Fruit fly (Drosophila melanogaster): Measurements from ENCODE around the gene Pli.
A peak's percentile ranks its signal among the peaks of the same experiment; 100 is the strongest.

The Pli gene

DNA sequence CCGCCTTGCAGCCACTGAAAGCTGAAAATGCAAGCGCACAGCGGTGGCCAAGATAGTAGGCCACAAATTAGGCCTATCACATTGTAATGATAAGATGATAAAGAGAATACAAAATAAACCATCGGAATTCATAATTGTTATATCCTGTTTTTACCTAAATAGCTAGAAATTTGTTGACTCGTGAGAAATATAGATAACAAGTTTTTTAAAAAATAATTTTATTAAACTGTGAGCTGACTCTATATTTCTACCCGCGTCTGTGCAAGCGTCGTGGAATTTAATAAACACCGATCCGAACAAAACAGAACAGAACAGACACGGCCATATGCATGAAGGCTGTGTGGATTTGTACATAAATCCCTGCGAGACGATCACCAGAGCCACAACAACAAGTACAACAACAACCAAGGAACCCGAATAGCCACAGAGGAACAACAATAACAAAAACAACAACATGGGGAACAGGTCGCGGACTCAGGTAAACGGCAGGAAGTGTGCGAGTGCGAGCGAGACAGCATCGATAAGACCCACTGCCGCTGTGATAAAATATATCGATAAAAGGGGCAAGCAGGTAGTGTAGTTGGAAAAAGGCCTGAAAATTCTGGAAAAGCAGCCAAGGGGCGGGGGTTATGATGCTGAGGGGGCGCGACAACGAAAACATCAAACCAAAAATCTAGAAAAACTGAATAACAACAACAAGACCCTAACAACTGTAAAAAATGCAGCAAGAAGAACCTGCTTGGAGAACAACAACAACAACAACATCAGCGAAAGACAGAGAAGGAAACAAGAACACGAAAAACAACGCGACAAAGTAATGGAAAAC is 3.4 kb downstream of the Pli start (continued):
- peak; percentile 56; the same call in 1 of the 2 replicates for TF ChIP-seq CG6272 (GFP tag; IDR thresholded peaks at IDR 0.05)
- TF ChIP-seq row (GFP tag; IDR thresholded peaks at IDR 0.05), result peak; percentile 93
- peak; percentile 85 for TF ChIP-seq CG10959 (GFP tag; IDR thresholded peaks at IDR 0.05)
- TF ChIP-seq zen (tag; optimal IDR thresholded peaks at IDR 0.05), result peak; percentile 95
- TF ChIP-seq unc-4 (GFP tag; IDR thresholded peaks at IDR 0.05; ENCODE audit: partially characterized antibody), result no peak
- TF ChIP-seq toy (GFP tag; IDR thresholded peaks at IDR 0.05), result no peak
- no peak for TF ChIP-seq fru (optimal IDR thresholded peaks at IDR 0.05)
- TF ChIP-seq CG16813 (GFP tag; IDR thresholded peaks at IDR 0.05; ENCODE audit: partially characterized antibody), result no peak
- TF ChIP-seq CG32767 (GFP tag; IDR thresholded peaks at IDR 0.05), result peak; percentile 89
- peak; percentile 73 for TF ChIP-seq org-1 (GFP tag; optimal IDR thresholded peaks at IDR 0.05)
- TF ChIP-seq Atf6 (GFP tag; IDR thresholded peaks at IDR 0.05), result peak; percentile 76; the same call in 1 of the 2 replicates
- peak; percentile 74 for TF ChIP-seq Abd-B (GFP tag; optimal IDR thresholded peaks at IDR 0.05)
- no peak for TF ChIP-seq Lim3 (GFP tag; IDR thresholded peaks at IDR 0.05)
- TF ChIP-seq CG11695 (GFP tag; IDR thresholded peaks at IDR 0.05), result peak; percentile 84
- TF ChIP-seq zfh1 (GFP tag; IDR thresholded peaks at IDR 0.05), result peak; percentile 90
- 0 out of 2 replicates have a peak, but pooled peaks have one; percentile 56 for TF ChIP-seq dati (GFP tag; IDR thresholded peaks at IDR 0.05)
- TF ChIP-seq CHES-1-like (GFP tag; optimal IDR thresholded peaks at IDR 0.05), result no peak
- TF ChIP-seq Adf1 (GFP tag; IDR thresholded peaks at IDR 0.05), result no peak
- no peak for TF ChIP-seq luna (GFP tag; optimal IDR thresholded peaks at IDR 0.05)
- TF ChIP-seq C15 (GFP tag; IDR thresholded peaks at IDR 0.05), result 0 out of 3 replicates have a peak, but pooled peaks have one; percentile 35
- peak; percentile 54 for TF ChIP-seq Jarid2 (GFP tag; optimal IDR thresholded peaks at IDR 0.05)
- TF ChIP-seq GATAe (GFP tag; conservative IDR thresholded peaks at IDR 0.05), result 0 out of 2 replicates have a peak, but pooled peaks have one; percentile 10
- TF ChIP-seq CG30431 (GFP tag; optimal IDR thresholded peaks at IDR 0.05), result peak; percentile 68
- peak in 1 of 3 experiments; percentile 96 for TF ChIP-seq lola (GFP tag; optimal IDR thresholded peaks at IDR 0.05)
- peak; percentile 81 for TF ChIP-seq ranshi (GFP tag; IDR thresholded peaks at IDR 0.05)
- TF ChIP-seq D (optimal IDR thresholded peaks at IDR 0.05), result no peak
- TF ChIP-seq D (GFP tag; optimal IDR thresholded peaks at IDR 0.05), result peak; percentile 93
- no peak for TF ChIP-seq hb (GFP tag; IDR thresholded peaks at IDR 0.05; ENCODE audit: partially characterized antibody)
- TF ChIP-seq CG34224 (GFP tag; IDR thresholded peaks at IDR 0.05; ENCODE audit: partially characterized antibody), result no peak
- peak; percentile 80 for TF ChIP-seq CG9437 (GFP tag; optimal IDR thresholded peaks at IDR 0.05)
- peak; percentile 91 for TF ChIP-seq Spps (tag; optimal IDR thresholded peaks at IDR 0.05)
- no peak for TF ChIP-seq zf30C (GFP tag; optimal IDR thresholded peaks at IDR 0.05)
- peak; percentile 79 for TF ChIP-seq CG32772 (GFP tag; IDR thresholded peaks at IDR 0.05)
- peak; percentile 79 for TF ChIP-seq Mes4 (GFP tag; optimal IDR thresholded peaks at IDR 0.05)
- no peak; the same call in 1 of the 2 replicates for TF ChIP-seq CG5953 (GFP tag; IDR thresholded peaks at IDR 0.05)
- TF ChIP-seq CG14860 (GFP tag; IDR thresholded peaks at IDR 0.05; ENCODE audit: partially characterized antibody), result no peak
- TF ChIP-seq CG7357 (GFP tag; IDR thresholded peaks at IDR 0.05), result peak; percentile 62; the same call in 2 of the 3 replicates
- TF ChIP-seq Chrac-16 (GFP tag; optimal IDR thresholded peaks at IDR 0.05), result peak; percentile 81
- TF ChIP-seq CG11723 (GFP tag; optimal IDR thresholded peaks at IDR 0.05), result peak; percentile 76
- TF ChIP-seq Gug (GFP tag; IDR thresholded peaks at IDR 0.05), result peak; percentile 52; the same call in 3 of the 4 replicates
- TF ChIP-seq Nf-YB (GFP tag; optimal IDR thresholded peaks at IDR 0.05), result peak; percentile 74
- no peak for TF ChIP-seq yki (optimal IDR thresholded peaks at IDR 0.05)
- TF ChIP-seq pnt (GFP tag; optimal IDR thresholded peaks at IDR 0.05), result peak; percentile 73
- peak; percentile 82 for TF ChIP-seq odd (GFP tag; optimal IDR thresholded peaks at IDR 0.05)
- TF ChIP-seq pum (GFP tag; optimal IDR thresholded peaks at IDR 0.05), result peak; percentile 80
- TF ChIP-seq Opbp (GFP tag; IDR thresholded peaks at IDR 0.05; ENCODE audit: partially characterized antibody), result no peak
- TF ChIP-seq bbx (GFP tag; IDR thresholded peaks at IDR 0.05; ENCODE audit: partially characterized antibody), result no peak
- TF ChIP-seq onecut (GFP tag; IDR thresholded peaks at IDR 0.05), result peak; percentile 77
- TF ChIP-seq kay (GFP tag; optimal IDR thresholded peaks at IDR 0.05), result peak; percentile 52
- peak; percentile 65 for TF ChIP-seq CG1832 (GFP tag; optimal IDR thresholded peaks at IDR 0.05)

Measured in whole organism, embryonic.